Worm (Caenorhabditis elegans) whole organism, early embryonic: ENCODE measurements around the gene nhr-41.

Experiments used
- B0310.2 ChIP-seq: sonication (generic microtip); optimal IDR thresholded peaks from 2 replicates; lab custom pipeline; 2016; ENCODE audit warnings: mild to moderate bottlenecking, missing genetic modification characterization, missing compliant biosample characterization
- F13C5.2 ChIP-seq: sonication (generic microtip); optimal IDR thresholded peaks from 2 replicates; lab custom pipeline; 2017; ENCODE audit warnings: mild to moderate bottlenecking, missing genetic modification characterization, inconsistent platforms, missing compliant biosample characterization
- aly-1 ChIP-seq: sonication (generic microtip); optimal IDR thresholded peaks from 2 replicates; lab custom pipeline; 2016; ENCODE audit warnings: missing genetic modification characterization, missing compliant biosample characterization
- ama-1 ChIP-seq: fragments of 150-350 bp; optimal IDR thresholded peaks from 2 replicates; lab custom pipeline; 2014
- ceh-36 ChIP-seq: sonication (generic microtip); optimal IDR thresholded peaks from 2 replicates; lab custom pipeline; 2016; ENCODE audit warnings: missing genetic modification characterization, inconsistent platforms, missing compliant biosample characterization
- ets-7 ChIP-seq: sonication (generic microtip); optimal IDR thresholded peaks from 2 replicates; lab custom pipeline; 2016; ENCODE audit warnings: missing genotype, missing genetic modification characterization, missing compliant biosample characterization
- flt-1 ChIP-seq: fragments of 200-800 bp; sonication (Bioruptor generic); IDR thresholded peaks from 2 replicates; pipeline ENCODE4 v1.3.6; 2022; ENCODE audit warnings: missing genetic modification characterization, missing compliant biosample characterization
- hmbx-1 ChIP-seq: sonication (generic microtip); optimal IDR thresholded peaks from 2 replicates; lab custom pipeline; 2016; ENCODE audit warnings: mild to moderate bottlenecking, missing genetic modification characterization, missing compliant biosample characterization
- hmg-4 ChIP-seq: fragments of 200-800 bp; sonication (Bioruptor generic); optimal IDR thresholded peaks from 2 replicates; lab custom pipeline; 2018; ENCODE audit warnings: mild to moderate bottlenecking, missing genetic modification characterization, missing compliant biosample characterization
- hnd-1 ChIP-seq: sonication (generic microtip); optimal IDR thresholded peaks from 2 replicates; lab custom pipeline; 2016; ENCODE audit warnings: missing genetic modification characterization, missing compliant biosample characterization
- pes-1 ChIP-seq: fragments of 200-800 bp; sonication (Bioruptor generic); IDR thresholded peaks from 2 replicates; pipeline ENCODE4 v1.3.6; 2022; ENCODE audit warnings: missing genetic modification reagents, missing genetic modification characterization, missing compliant biosample characterization
- sea-1 ChIP-seq: fragments of 200-800 bp; sonication (Bioruptor generic); conservative IDR thresholded peaks from 2 replicates; pipeline ENCODE4 v1.3.6; 2022; ENCODE audit warnings: missing genetic modification characterization, missing compliant biosample characterization
- tbx-11 ChIP-seq: fragments of 200-800 bp; sonication (Bioruptor generic); IDR thresholded peaks from 2 replicates; pipeline ENCODE4 v1.3.6; 2022; ENCODE audit warnings: missing genetic modification characterization, missing compliant biosample characterization
- tra-4 ChIP-seq: sonication (generic microtip); optimal IDR thresholded peaks from 2 replicates; lab custom pipeline; 2017; ENCODE audit warnings: missing genetic modification characterization, missing compliant biosample characterization

DNA sequence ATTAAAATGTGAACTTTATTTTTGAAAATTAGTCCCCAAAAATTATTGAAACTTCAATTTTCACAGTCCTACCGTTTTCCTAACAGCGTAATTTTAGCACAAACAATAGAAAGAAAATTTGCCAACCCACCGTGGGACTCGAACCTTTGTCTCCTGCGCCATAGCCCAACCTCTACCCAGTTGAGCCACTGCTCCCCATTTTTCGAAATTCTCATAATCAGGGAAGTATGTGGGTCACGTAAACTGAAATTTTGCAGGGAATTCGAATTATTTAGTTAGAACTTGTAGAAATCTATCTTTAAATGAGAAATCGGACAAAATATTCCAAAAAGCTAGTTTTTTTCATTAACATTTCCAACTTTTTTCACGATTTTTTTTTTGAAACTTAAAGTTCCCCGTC is 5.7 kb upstream of the nhr-41 start:
- no peak for TF ChIP-seq hmbx-1 (tag; lab: Kevin White, UChicago)
- no peak for TF ChIP-seq hmg-4 (GFP tag; lab: Kevin White, UChicago)
- no peak for TF ChIP-seq B0310.2 (tag; lab: Kevin White, UChicago)
- no peak for TF ChIP-seq tra-4 (tag; lab: Kevin White, UChicago)
- TF ChIP-seq flt-1 (GFP tag; lab: Robert Waterston, UW): no peak
- no peak for TF ChIP-seq tbx-11 (GFP tag; lab: Robert Waterston, UW)
- no peak for TF ChIP-seq ama-1
- TF ChIP-seq hnd-1 (tag; lab: Kevin White, UChicago): no peak
- no peak for TF ChIP-seq F13C5.2 (tag; lab: Kevin White, UChicago)
- TF ChIP-seq pes-1 (GFP tag; lab: Robert Waterston, UW): no peak
- no peak for TF ChIP-seq ceh-36 (tag; lab: Kevin White, UChicago)
- no peak for TF ChIP-seq ets-7 (tag; lab: Kevin White, UChicago)
- no peak for TF ChIP-seq sea-1 (GFP tag; lab: Robert Waterston, UW)
- no peak for TF ChIP-seq aly-1 (tag; lab: Kevin White, UChicago)
